Fruit fly (Drosophila melanogaster) whole organism, prepupa: ENCODE results near the gene CG13312.
A peak's percentile ranks its signal among the peaks of the same experiment; 100 is the strongest.

Source experiments
- Blimp-1 ChIP-seq: fragments of 200-800 bp; sonication (Bioruptor generic); optimal IDR thresholded peaks from 3 replicates; lab custom pipeline; 2017; ENCODE audit warnings: missing biosample characterization, missing genetic modification characterization, mild to moderate bottlenecking, moderate library complexity, missing genetic modification reagents
- CG10631 ChIP-seq: fragments of 200-800 bp; sonication (Bioruptor generic); optimal IDR thresholded peaks from 2 replicates; lab custom pipeline; 2016; ENCODE audit warnings: missing biosample characterization, missing genetic modification characterization
- CG10669 ChIP-seq: fragments of 200-800 bp; sonication (Bioruptor generic); optimal IDR thresholded peaks from 3 replicates; lab custom pipeline; 2018; ENCODE audit warnings: missing biosample characterization, mild to moderate bottlenecking, missing genetic modification characterization, moderate library complexity
- CG11294 ChIP-seq: fragments of 200-800 bp; sonication (Bioruptor generic); IDR thresholded peaks from 2 replicates; pipeline ENCODE4 v1.3.6; 2022; ENCODE audit warnings: missing biosample characterization, missing genetic modification characterization
- CG11762 ChIP-seq: fragments of 200-800 bp; sonication (Bioruptor generic); optimal IDR thresholded peaks from 3 replicates; lab custom pipeline; 2016; ENCODE audit warnings: missing biosample characterization, missing genetic modification characterization; ENCODE audit not compliant: insufficient read depth
- CG11902 ChIP-seq: fragments of 200-800 bp; sonication (Bioruptor generic); optimal IDR thresholded peaks from 3 replicates; lab custom pipeline; 2016; ENCODE audit warnings: missing biosample characterization, missing genetic modification characterization
- CG15336 ChIP-seq: fragments of 200-800 bp; sonication (Bioruptor generic); IDR thresholded peaks from 2 replicates; pipeline ENCODE4 v1.3.6; 2022; ENCODE audit warnings: missing biosample characterization, missing genetic modification characterization
- CG31627 ChIP-seq: fragments of 200-800 bp; sonication (Bioruptor generic); optimal IDR thresholded peaks from 3 replicates; lab custom pipeline; 2016; ENCODE audit warnings: missing biosample characterization, missing genetic modification characterization
- CG32006 ChIP-seq: fragments of 200-800 bp; sonication (Bioruptor generic); optimal IDR thresholded peaks from 3 replicates; lab custom pipeline; 2017; ENCODE audit warnings: missing biosample characterization, mild to moderate bottlenecking, missing genetic modification characterization
- CG34406 ChIP-seq: fragments of 200-800 bp; sonication (Bioruptor generic); optimal IDR thresholded peaks from 3 replicates; lab custom pipeline; 2016; ENCODE audit warnings: missing biosample characterization, missing genetic modification characterization
- CG4318 ChIP-seq: fragments of 200-800 bp; sonication (Bioruptor generic); optimal IDR thresholded peaks from 3 replicates; lab custom pipeline; 2017; ENCODE audit warnings: missing biosample characterization, mild to moderate bottlenecking, missing genetic modification characterization
- CG6276 ChIP-seq: fragments of 200-800 bp; sonication (Bioruptor generic); optimal IDR thresholded peaks from 2 replicates; lab custom pipeline; 2017; ENCODE audit warnings: missing biosample characterization, mild to moderate bottlenecking, missing genetic modification characterization
- CG6792 ChIP-seq: fragments of 200-800 bp; sonication (Bioruptor generic); optimal IDR thresholded peaks from 3 replicates; lab custom pipeline; 2016; ENCODE audit warnings: missing biosample characterization, missing genetic modification characterization
- CG6808 ChIP-seq: fragments of 200-800 bp; sonication (Bioruptor generic); optimal IDR thresholded peaks from 3 replicates; lab custom pipeline; 2017; ENCODE audit warnings: missing biosample characterization, missing genetic modification characterization, mild to moderate bottlenecking, moderate library complexity, missing genetic modification reagents
- CG6854 ChIP-seq: fragments of 200-800 bp; sonication (Bioruptor generic); optimal IDR thresholded peaks from 2 replicates; lab custom pipeline; 2017; ENCODE audit warnings: missing biosample characterization, mild to moderate bottlenecking, missing genetic modification characterization
- CG7368 ChIP-seq: fragments of 200-800 bp; sonication (Bioruptor generic); optimal IDR thresholded peaks from 3 replicates; lab custom pipeline; 2016; ENCODE audit warnings: missing biosample characterization, missing genetic modification characterization
- CG8119 ChIP-seq: fragments of 200-800 bp; sonication (Bioruptor generic); IDR thresholded peaks from 3 replicates; pipeline ENCODE4 v1.3.6; 2022; ENCODE audit warnings: missing biosample characterization, missing genetic modification characterization
- CG8632 ChIP-seq: fragments of 200-800 bp; sonication (Bioruptor generic); optimal IDR thresholded peaks from 3 replicates; lab custom pipeline; 2016; ENCODE audit warnings: missing biosample characterization, missing genetic modification characterization
- CG9139 ChIP-seq: fragments of 200-800 bp; sonication (Bioruptor generic); optimal IDR thresholded peaks from 3 replicates; lab custom pipeline; 2017; ENCODE audit warnings: missing biosample characterization, mild to moderate bottlenecking, missing genetic modification characterization
- Eip78C ChIP-seq: fragments of 200-800 bp; sonication (Bioruptor generic); peaks from one replicate; lab custom pipeline; 2016; ENCODE audit warnings: missing biosample characterization, missing genetic modification characterization
- Eip93F ChIP-seq: fragments of 200-800 bp; sonication (Bioruptor generic); optimal IDR thresholded peaks from 2 replicates; lab custom pipeline; 2016; ENCODE audit warnings: missing biosample characterization, mild to moderate bottlenecking, missing genetic modification characterization
- Ets96B ChIP-seq: fragments of 200-800 bp; optimal IDR thresholded peaks from 2 replicates; lab custom pipeline; 2019; ENCODE audit warnings: missing biosample characterization, mild to moderate bottlenecking, missing genetic modification characterization, moderate library complexity
- Hr38 ChIP-seq: sonication (Bioruptor generic); optimal IDR thresholded peaks from 2 replicates; lab custom pipeline; 2016; ENCODE audit warnings: missing biosample characterization, missing genetic modification characterization
- Lpt ChIP-seq: fragments of 200-800 bp; sonication (Bioruptor generic); optimal IDR thresholded peaks from 3 replicates; lab custom pipeline; 2016; ENCODE audit warnings: missing biosample characterization, missing genetic modification characterization
- Met ChIP-seq: fragments of 200-800 bp; sonication (Bioruptor generic); optimal IDR thresholded peaks from 3 replicates; lab custom pipeline; 2016; ENCODE audit warnings: missing biosample characterization, missing genetic modification characterization
- Smox ChIP-seq: fragments of 200-800 bp; sonication (Bioruptor generic); optimal IDR thresholded peaks from 3 replicates; lab custom pipeline; 2016; ENCODE audit warnings: missing biosample characterization, missing genetic modification characterization
- Sox14 ChIP-seq: fragments of 200-800 bp; sonication (Bioruptor generic); optimal IDR thresholded peaks from 3 replicates; lab custom pipeline; 2016; ENCODE audit warnings: missing biosample characterization, missing genetic modification characterization
- achi ChIP-seq: fragments of 200-800 bp; sonication (Bioruptor generic); optimal IDR thresholded peaks from 3 replicates; lab custom pipeline; 2016; ENCODE audit warnings: missing biosample characterization, missing genetic modification characterization
- acj6 ChIP-seq: fragments of 200-800 bp; sonication (Bioruptor generic); optimal IDR thresholded peaks from 3 replicates; lab custom pipeline; 2016; ENCODE audit warnings: missing biosample characterization, missing genetic modification characterization
- dac ChIP-seq: fragments of 200-800 bp; sonication (Bioruptor generic); optimal IDR thresholded peaks from 2 replicates; lab custom pipeline; 2017; ENCODE audit warnings: missing biosample characterization, mild to moderate bottlenecking, missing genetic modification characterization
- dsx ChIP-seq: fragments of 200-800 bp; optimal IDR thresholded peaks from 3 replicates; lab custom pipeline; 2019; ENCODE audit warnings: missing biosample characterization, mild to moderate bottlenecking, missing genetic modification characterization, moderate library complexity; ENCODE audit not compliant: poor library complexity, severe bottlenecking
- eg ChIP-seq: fragments of 200-800 bp; sonication (Bioruptor generic); IDR thresholded peaks from 3 replicates; pipeline ENCODE4 v1.3.6; 2022; ENCODE audit warnings: missing biosample characterization, missing genetic modification characterization
- esn ChIP-seq: fragments of 200-800 bp; sonication (Bioruptor generic); optimal IDR thresholded peaks from 2 replicates; lab custom pipeline; 2016; ENCODE audit warnings: missing biosample characterization, mild to moderate bottlenecking, missing genetic modification characterization, moderate library complexity
- fd85E ChIP-seq: fragments of 200-800 bp; sonication (Bioruptor generic); optimal IDR thresholded peaks from 3 replicates; lab custom pipeline; 2016; ENCODE audit warnings: missing biosample characterization, missing genetic modification characterization
- lz ChIP-seq: fragments of 200-800 bp; sonication (Bioruptor generic); optimal IDR thresholded peaks from 3 replicates; lab custom pipeline; 2016; ENCODE audit warnings: missing biosample characterization, missing genetic modification characterization
- net ChIP-seq: fragments of 200-800 bp; sonication (Bioruptor generic); optimal IDR thresholded peaks from 3 replicates; lab custom pipeline; 2016; ENCODE audit warnings: missing biosample characterization, missing genetic modification characterization
- pdm3 ChIP-seq: fragments of 200-800 bp; sonication (Bioruptor generic); optimal IDR thresholded peaks from 3 replicates; lab custom pipeline; 2016; ENCODE audit warnings: missing biosample characterization, missing genetic modification characterization
- salr ChIP-seq, 2 experiments: fragments of 200-800 bp; sonication (Bioruptor generic); optimal IDR thresholded peaks; 3 replicates each; lab custom pipeline; 2016 to 2018; ENCODE audit warnings: missing biosample characterization in 2 of 2, missing genetic modification characterization in 2 of 2, mild to moderate bottlenecking in 1 of 2
- spab ChIP-seq: fragments of 200-800 bp; sonication (Bioruptor generic); optimal IDR thresholded peaks from 2 replicates; lab custom pipeline; 2017; ENCODE audit warnings: missing biosample characterization, mild to moderate bottlenecking, missing genetic modification characterization, missing genetic modification reagents
- ss ChIP-seq, 2 experiments: fragments of 200-800 bp; sonication (Bioruptor generic); optimal IDR thresholded peaks; 2 replicates in 1 of 2; 3 replicates in 1 of 2; lab custom pipeline; 2017 to 2018; ENCODE audit warnings: mild to moderate bottlenecking in 2 of 2, missing biosample characterization in 2 of 2, missing genetic modification characterization in 2 of 2, moderate library complexity in 1 of 2
- svp ChIP-seq: fragments of 200-800 bp; sonication (Bioruptor generic); peaks from one replicate; lab custom pipeline; 2016; ENCODE audit warnings: missing biosample characterization, missing genetic modification characterization
- topi ChIP-seq: fragments of 200-800 bp; sonication (Bioruptor generic); optimal IDR thresholded peaks from 3 replicates; lab custom pipeline; 2016; ENCODE audit warnings: missing biosample characterization, missing genetic modification characterization

The CG13312 gene

dm6 chr3L:8850784-8851704, 44.0 kb upstream of the CG13312 start:
- no peak for TF ChIP-seq spab (GFP tag; lab: Kevin White, UChicago)
- TF ChIP-seq CG7368 = no peak
- no peak for TF ChIP-seq pdm3 (GFP tag; lab: Kevin White, UChicago)
- TF ChIP-seq CG31627 (GFP tag; lab: Kevin White, UChicago) = no peak
- no peak for TF ChIP-seq topi (GFP tag; lab: Kevin White, UChicago)
- no peak for TF ChIP-seq Eip93F (GFP tag; lab: Kevin White, UChicago)
- no peak for TF ChIP-seq CG4318 (GFP tag; lab: Kevin White, UChicago)
- no peak for TF ChIP-seq ss (GFP tag; optimal IDR thresholded peaks at IDR 0.05; lab: Kevin White, UChicago)
- no peak for TF ChIP-seq Smox (GFP tag; lab: Kevin White, UChicago)
- no peak for TF ChIP-seq Ets96B
- TF ChIP-seq CG15336 = no peak
- TF ChIP-seq CG8632 (GFP tag; lab: Kevin White, UChicago) = no peak
- no peak for TF ChIP-seq CG34406 (GFP tag; lab: Kevin White, UChicago)
- no peak for TF ChIP-seq CG10631 (GFP tag; lab: Kevin White, UChicago)
- TF ChIP-seq CG6276 (GFP tag; lab: Kevin White, UChicago) = no peak
- no peak for TF ChIP-seq salr (GFP tag; optimal IDR thresholded peaks at IDR 0.05; lab: Kevin White, UChicago)
- TF ChIP-seq acj6 (GFP tag; lab: Kevin White, UChicago) = no peak
- TF ChIP-seq fd85E (GFP tag; lab: Kevin White, UChicago) = no peak
- TF ChIP-seq CG6792 (GFP tag; lab: Kevin White, UChicago) = no peak
- TF ChIP-seq dsx (GFP tag; lab: Kevin White, UChicago) = peak; percentile 58
- no peak for TF ChIP-seq CG9139
- peak; percentile 1 for TF ChIP-seq CG6808
- no peak for TF ChIP-seq Met
- TF ChIP-seq Sox14 (GFP tag; lab: Kevin White, UChicago) = no peak
- TF ChIP-seq CG11902 (GFP tag; lab: Kevin White, UChicago) = no peak
- no peak for TF ChIP-seq CG6854
- TF ChIP-seq achi = no peak
- peak; percentile 54 for TF ChIP-seq Eip78C (GFP tag; lab: Kevin White, UChicago)
- no peak for TF ChIP-seq Lpt (GFP tag; lab: Kevin White, UChicago)
- peak; percentile 62 for TF ChIP-seq svp (GFP tag; lab: Kevin White, UChicago)
- no peak for TF ChIP-seq CG11762 (GFP tag; lab: Kevin White, UChicago)
- TF ChIP-seq lz (GFP tag; lab: Kevin White, UChicago) = no peak
- peak; percentile 19 for TF ChIP-seq CG32006 (GFP tag; lab: Kevin White, UChicago)
- TF ChIP-seq Blimp-1 (GFP tag; lab: Kevin White, UChicago) = no peak
- no peak for TF ChIP-seq CG10669
- 0 out of 3 replicates have a peak, but pooled peaks have one; percentile 18 for TF ChIP-seq CG8119 (GFP tag; lab: Robert Waterston, UW)
- no peak for TF ChIP-seq dac (GFP tag; lab: Kevin White, UChicago)
- no peak for TF ChIP-seq Hr38
- no peak for TF ChIP-seq net (GFP tag; lab: Kevin White, UChicago)
- no peak for TF ChIP-seq CG11294 (GFP tag; lab: Robert Waterston, UW)
- no peak for TF ChIP-seq eg (GFP tag; lab: Robert Waterston, UW)
- no peak for TF ChIP-seq esn (GFP tag; lab: Kevin White, UChicago)
